Worm (Caenorhabditis elegans) whole organism, midembryonic: ENCODE measurements around the gene F25E5.16.

ENCODE experiments used
- cog-1 ChIP-seq: sonication (generic microtip); optimal IDR thresholded peaks from 2 replicates; lab custom pipeline; 2016; ENCODE audit warnings: missing genetic modification characterization, missing compliant biosample characterization
- flt-1 ChIP-seq: fragments of 200-800 bp; sonication (Bioruptor generic); IDR thresholded peaks from 2 replicates; pipeline ENCODE4 v1.3.6; 2022; ENCODE audit warnings: missing genetic modification characterization, missing compliant biosample characterization
- ztf-29 ChIP-seq: fragments of 200-800 bp; sonication (Bioruptor generic); IDR thresholded peaks from 2 replicates; pipeline ENCODE4 v1.3.6; 2022; ENCODE audit warnings: missing genetic modification reagents, missing genetic modification characterization, missing compliant biosample characterization

- TF ChIP-seq flt-1 (GFP tag; lab: Robert Waterston, UW): no peak
- no peak for TF ChIP-seq cog-1 (tag; lab: Kevin White, UChicago)
- TF ChIP-seq ztf-29 (GFP tag; lab: Robert Waterston, UW): no peak
These were observed 3.2 kb upstream of the F25E5.16 start for ce11 chrV:7434805-7435363.
